Worm (Caenorhabditis elegans) whole organism, L2 larva: Measurements from ENCODE around the gene F18E3.10.

Experiments used
- ama-1 ChIP-seq: fragments of 150-350 bp; optimal IDR thresholded peaks from 2 replicates; lab custom pipeline; 2018; ENCODE audit warnings: inconsistent platforms
- sem-4 ChIP-seq: fragments of 150-350 bp; optimal IDR thresholded peaks from 2 replicates; lab custom pipeline; 2014; ENCODE audit warnings: missing biosample characterization, missing genetic modification reagents, missing genetic modification characterization
- snpc-4 ChIP-seq: fragments of 150-350 bp; optimal IDR thresholded peaks from 2 replicates; lab custom pipeline; 2014; ENCODE audit warnings: missing biosample characterization, missing genetic modification characterization

DNA sequence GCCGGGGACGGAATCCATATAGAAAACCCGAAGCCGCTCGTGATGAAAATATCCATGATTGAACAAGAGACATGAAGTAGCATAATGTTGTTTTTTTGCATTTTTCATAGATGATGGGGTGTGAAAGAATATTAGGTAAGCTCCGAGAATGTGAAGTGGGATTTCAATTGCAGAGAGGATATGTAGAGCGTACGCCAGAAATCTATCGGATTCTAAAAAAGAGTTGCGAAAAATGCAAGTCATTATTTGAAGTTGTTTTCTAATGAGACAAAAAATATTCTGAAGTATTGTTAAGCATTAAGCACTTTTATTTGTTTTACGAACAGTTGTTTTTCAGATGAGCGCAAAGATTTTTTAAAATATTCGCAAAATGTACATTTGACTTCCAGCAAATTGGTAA lies at the start of gene F18E3.10:
- TF ChIP-seq snpc-4 (no peak), sem-4 (tag; lab: Kevin White, UChicago) (no peak), ama-1 (lab: Kevin White, UChicago) (no peak)
